Worm (Caenorhabditis elegans) whole organism, early embryonic: ENCODE measurements around the gene pap-3.

ENCODE experiments used
- B0310.2 ChIP-seq: sonication (generic microtip); optimal IDR thresholded peaks from 2 replicates; lab custom pipeline; 2016; ENCODE audit warnings: mild to moderate bottlenecking, missing genetic modification characterization, missing compliant biosample characterization
- ama-1 ChIP-seq: fragments of 150-350 bp; optimal IDR thresholded peaks from 2 replicates; lab custom pipeline; 2014
- ceh-13 ChIP-seq: fragments of 200-800 bp; sonication (Bioruptor generic); optimal IDR thresholded peaks from 2 replicates; lab custom pipeline; 2018; ENCODE audit warnings: mild to moderate bottlenecking, missing genetic modification characterization, missing compliant biosample characterization
- ceh-36 ChIP-seq: sonication (generic microtip); optimal IDR thresholded peaks from 2 replicates; lab custom pipeline; 2016; ENCODE audit warnings: missing genetic modification characterization, inconsistent platforms, missing compliant biosample characterization
- flt-1 ChIP-seq: fragments of 200-800 bp; sonication (Bioruptor generic); IDR thresholded peaks from 2 replicates; pipeline ENCODE4 v1.3.6; 2022; ENCODE audit warnings: missing genetic modification characterization, missing compliant biosample characterization
- hmg-4 ChIP-seq: fragments of 200-800 bp; sonication (Bioruptor generic); optimal IDR thresholded peaks from 2 replicates; lab custom pipeline; 2018; ENCODE audit warnings: mild to moderate bottlenecking, missing genetic modification characterization, missing compliant biosample characterization
- hnd-1 ChIP-seq: sonication (generic microtip); optimal IDR thresholded peaks from 2 replicates; lab custom pipeline; 2016; ENCODE audit warnings: missing genetic modification characterization, missing compliant biosample characterization
- pes-1 ChIP-seq: fragments of 200-800 bp; sonication (Bioruptor generic); IDR thresholded peaks from 2 replicates; pipeline ENCODE4 v1.3.6; 2022; ENCODE audit warnings: missing genetic modification reagents, missing genetic modification characterization, missing compliant biosample characterization
- scrt-1 ChIP-seq: fragments of 200-800 bp; sonication (Bioruptor generic); IDR thresholded peaks from 2 replicates; pipeline ENCODE4 v1.3.6; 2022; ENCODE audit warnings: missing genetic modification characterization, missing compliant biosample characterization
- sea-1 ChIP-seq: fragments of 200-800 bp; sonication (Bioruptor generic); conservative IDR thresholded peaks from 2 replicates; pipeline ENCODE4 v1.3.6; 2022; ENCODE audit warnings: missing genetic modification characterization, missing compliant biosample characterization
- tbx-37 ChIP-seq: fragments of 200-800 bp; sonication (Bioruptor generic); conservative IDR thresholded peaks from 2 replicates; pipeline ENCODE4 v1.3.6; 2022; ENCODE audit warnings: missing genetic modification reagents, missing genetic modification characterization, missing compliant biosample characterization

ce11 chrII:11839116-11839515 is 22.7 kb upstream of the pap-3 start:
- TF ChIP-seq hmg-4 (GFP tag; lab: Kevin White, UChicago): no peak
- TF ChIP-seq ama-1 (lab: Kevin White, UChicago): no peak
- TF ChIP-seq ceh-36 (tag; lab: Kevin White, UChicago): no peak
- no peak for TF ChIP-seq flt-1 (GFP tag; lab: Robert Waterston, UW)
- no peak for TF ChIP-seq B0310.2
- TF ChIP-seq scrt-1 (GFP tag; lab: Robert Waterston, UW): no peak
- TF ChIP-seq pes-1 (GFP tag; lab: Robert Waterston, UW): no peak
- TF ChIP-seq tbx-37 (GFP tag; lab: Robert Waterston, UW): no peak
- no peak for TF ChIP-seq sea-1 (GFP tag; lab: Robert Waterston, UW)
- TF ChIP-seq hnd-1 (tag; lab: Kevin White, UChicago): no peak
- no peak for TF ChIP-seq ceh-13 (GFP tag; lab: Kevin White, UChicago)
